Worm (Caenorhabditis elegans) whole organism, L3 larva: Measurements from ENCODE around the gene R13A5.10.
A peak's percentile ranks its signal among the peaks of the same experiment; 100 is the strongest.

Source experiments
- R02D3.7 ChIP-seq: fragments of 150-350 bp; optimal IDR thresholded peaks from 2 replicates; lab custom pipeline; 2014; ENCODE audit warnings: missing biosample characterization, missing genetic modification characterization
- ZK546.5 ChIP-seq: sonication (generic microtip); optimal IDR thresholded peaks from 2 replicates; lab custom pipeline; 2017; ENCODE audit warnings: missing biosample characterization, missing genetic modification characterization
- aly-2 ChIP-seq: fragments of 150-350 bp; optimal IDR thresholded peaks from 2 replicates; lab custom pipeline; 2014; ENCODE audit warnings: missing biosample characterization, missing genetic modification characterization
- ama-1 ChIP-seq: fragments of 150-350 bp; optimal IDR thresholded peaks from 2 replicates; lab custom pipeline; 2018
- ceh-16 ChIP-seq: sonication (generic microtip); optimal IDR thresholded peaks from 2 replicates; lab custom pipeline; 2017; ENCODE audit warnings: missing biosample characterization, missing genetic modification characterization
- ceh-28 ChIP-seq: fragments of 150-350 bp; optimal IDR thresholded peaks from 2 replicates; lab custom pipeline; 2014; ENCODE audit warnings: missing biosample characterization, missing genetic modification reagents, missing genetic modification characterization
- ceh-82 ChIP-seq: fragments of 150-350 bp; optimal IDR thresholded peaks from 2 replicates; lab custom pipeline; 2014; ENCODE audit warnings: missing biosample characterization, missing genetic modification characterization
- ceh-9 ChIP-seq: sonication (generic microtip); optimal IDR thresholded peaks from 2 replicates; lab custom pipeline; 2018; ENCODE audit warnings: missing biosample characterization, missing genetic modification characterization
- daf-12 ChIP-seq: fragments of 150-350 bp; optimal IDR thresholded peaks from 2 replicates; lab custom pipeline; 2014; ENCODE audit warnings: missing biosample characterization, missing genetic modification reagents, missing genetic modification characterization
- egl-27 ChIP-seq: sonication (generic microtip); optimal IDR thresholded peaks from 4 replicates; lab custom pipeline; 2017; ENCODE audit warnings: missing biosample characterization, missing genetic modification reagents, missing genetic modification characterization
- egl-5 ChIP-seq: fragments of 150-350 bp; optimal IDR thresholded peaks from 2 replicates; lab custom pipeline; 2017; ENCODE audit warnings: missing biosample characterization, missing genetic modification reagents, missing genetic modification characterization, inconsistent platforms
- elt-1 ChIP-seq: fragments of 150-350 bp; optimal IDR thresholded peaks from 2 replicates; lab custom pipeline; 2014; ENCODE audit warnings: missing biosample characterization, missing genetic modification characterization
- elt-2 ChIP-seq: sonication (generic microtip); optimal IDR thresholded peaks from 2 replicates; lab custom pipeline; 2016; ENCODE audit warnings: missing genetic modification reagents, mild to moderate bottlenecking, missing genetic modification characterization, missing compliant biosample characterization
- elt-3 ChIP-seq, 3 experiments: fragments of 150-350 bp in 1 of 3; sonication (generic microtip) in 2 of 3; optimal IDR thresholded peaks; 2 replicates in 2 of 3; 4 replicates in 1 of 3; lab custom pipeline; 2014 to 2017; ENCODE audit warnings: missing biosample characterization in 3 of 3, missing genetic modification characterization in 3 of 3
- eor-1 ChIP-seq, 2 experiments: fragments of 150-350 bp; optimal IDR thresholded peaks; 2 replicates each; lab custom pipeline; 2014 to 2018; ENCODE audit warnings: missing biosample characterization in 2 of 2, missing genetic modification characterization in 2 of 2
- fkh-10 ChIP-seq: sonication (generic microtip); optimal IDR thresholded peaks from 2 replicates; lab custom pipeline; 2017; ENCODE audit warnings: missing biosample characterization, missing genetic modification reagents, missing genetic modification characterization
- fkh-2 ChIP-seq: fragments of 150-350 bp; optimal IDR thresholded peaks from 2 replicates; lab custom pipeline; 2014; ENCODE audit warnings: missing biosample characterization, missing genetic modification reagents, missing genetic modification characterization
- fos-1 ChIP-seq: fragments of 150-350 bp; optimal IDR thresholded peaks from 2 replicates; lab custom pipeline; 2014; ENCODE audit warnings: missing biosample characterization, missing genetic modification characterization
- hmg-11 ChIP-seq: sonication (generic microtip); optimal IDR thresholded peaks from 2 replicates; lab custom pipeline; 2016; ENCODE audit warnings: missing genetic modification characterization, missing compliant biosample characterization
- jun-1 ChIP-seq: fragments of 150-350 bp; optimal IDR thresholded peaks from 2 replicates; lab custom pipeline; 2014; ENCODE audit warnings: missing biosample characterization, missing genetic modification reagents, missing genetic modification characterization
- lin-15B ChIP-seq: fragments of 150-350 bp; optimal IDR thresholded peaks from 2 replicates; lab custom pipeline; 2014; ENCODE audit warnings: missing biosample characterization, missing genetic modification characterization
- lin-39 ChIP-seq: fragments of 150-350 bp; optimal IDR thresholded peaks from 2 replicates; lab custom pipeline; 2018; ENCODE audit warnings: missing biosample characterization, missing genetic modification reagents, missing genetic modification characterization
- lsy-12 ChIP-seq: sonication (generic microtip); optimal IDR thresholded peaks from 2 replicates; lab custom pipeline; 2016; ENCODE audit warnings: mild to moderate bottlenecking, missing genetic modification characterization, missing compliant biosample characterization
- mdl-1 ChIP-seq: fragments of 150-350 bp; optimal IDR thresholded peaks from 2 replicates; lab custom pipeline; 2014; ENCODE audit warnings: missing biosample characterization, missing genetic modification characterization
- mml-1 ChIP-seq: fragments of 150-350 bp; sonication (generic microtip); optimal IDR thresholded peaks from 3 replicates; lab custom pipeline; 2014; ENCODE audit warnings: missing biosample characterization, missing genetic modification characterization
- nfya-1 ChIP-seq: sonication (generic microtip); optimal IDR thresholded peaks from 2 replicates; lab custom pipeline; 2017; ENCODE audit warnings: missing genetic modification characterization, mild to moderate bottlenecking, missing compliant biosample characterization, antibody characterized with exemption, moderate library complexity; ENCODE audit not compliant: insufficient read depth
- nhr-11 ChIP-seq: fragments of 150-350 bp; optimal IDR thresholded peaks from 2 replicates; lab custom pipeline; 2014; ENCODE audit warnings: missing biosample characterization, missing genetic modification characterization
- nhr-12 ChIP-seq: fragments of 150-350 bp; optimal IDR thresholded peaks from 2 replicates; lab custom pipeline; 2014; ENCODE audit warnings: missing biosample characterization, missing genetic modification characterization
- nhr-23 ChIP-seq: fragments of 150-350 bp; optimal IDR thresholded peaks from 2 replicates; lab custom pipeline; 2014; ENCODE audit warnings: missing biosample characterization, missing genetic modification reagents, missing genetic modification characterization
- nhr-237 ChIP-seq: fragments of 150-350 bp; optimal IDR thresholded peaks from 2 replicates; lab custom pipeline; 2014; ENCODE audit warnings: missing biosample characterization, missing genetic modification characterization
- nhr-25 ChIP-seq: sonication (generic microtip); optimal IDR thresholded peaks from 2 replicates; lab custom pipeline; 2017; ENCODE audit warnings: missing biosample characterization, missing genetic modification characterization
- nhr-28 ChIP-seq: fragments of 150-350 bp; optimal IDR thresholded peaks from 2 replicates; lab custom pipeline; 2014; ENCODE audit warnings: missing biosample characterization, missing genetic modification characterization
- nhr-43 ChIP-seq: sonication (generic microtip); optimal IDR thresholded peaks from 2 replicates; lab custom pipeline; 2016; ENCODE audit warnings: mild to moderate bottlenecking, missing genetic modification characterization, missing compliant biosample characterization; ENCODE audit not compliant: poor library complexity, severe bottlenecking
- nhr-67 ChIP-seq: fragments of 150-350 bp; optimal IDR thresholded peaks from 2 replicates; lab custom pipeline; 2014; ENCODE audit warnings: missing biosample characterization, missing genetic modification characterization
- nhr-76 ChIP-seq: fragments of 150-350 bp; sonication (generic microtip); optimal IDR thresholded peaks from 5 replicates; lab custom pipeline; 2014; ENCODE audit warnings: missing biosample characterization, missing genetic modification characterization
- nhr-77 ChIP-seq: fragments of 150-350 bp; optimal IDR thresholded peaks from 2 replicates; lab custom pipeline; 2014; ENCODE audit warnings: missing biosample characterization, missing genetic modification characterization
- pha-4 ChIP-seq: fragments of 150-350 bp; optimal IDR thresholded peaks from 2 replicates; lab custom pipeline; 2014; ENCODE audit warnings: missing biosample characterization, missing genetic modification reagents, missing genetic modification characterization
- pqm-1 ChIP-seq: fragments of 150-350 bp; optimal IDR thresholded peaks from 2 replicates; lab custom pipeline; 2017; ENCODE audit warnings: missing biosample characterization, missing genetic modification characterization, inconsistent platforms
- sea-2 ChIP-seq: fragments of 150-350 bp; sonication (generic microtip); optimal IDR thresholded peaks from 4 replicates; lab custom pipeline; 2014; ENCODE audit warnings: missing biosample characterization, missing genetic modification reagents, missing genetic modification characterization
- skn-1 ChIP-seq: fragments of 150-350 bp; optimal IDR thresholded peaks from 2 replicates; lab custom pipeline; 2014; ENCODE audit warnings: missing biosample characterization, missing genetic modification characterization
- snpc-4 ChIP-seq: fragments of 150-350 bp; optimal IDR thresholded peaks from 2 replicates; lab custom pipeline; 2014; ENCODE audit warnings: missing biosample characterization, missing genetic modification characterization
- tbx-2 ChIP-seq: sonication (generic microtip); optimal IDR thresholded peaks from 2 replicates; lab custom pipeline; 2016; ENCODE audit warnings: mild to moderate bottlenecking, missing genetic modification characterization, missing compliant biosample characterization
- unc-39 ChIP-seq: sonication (generic microtip); optimal IDR thresholded peaks from 4 replicates; lab custom pipeline; 2017; ENCODE audit warnings: missing biosample characterization, missing genetic modification characterization
- unc-62 ChIP-seq: fragments of 150-350 bp; sonication (generic microtip); optimal IDR thresholded peaks from 4 replicates; lab custom pipeline; 2014; ENCODE audit warnings: missing biosample characterization, missing genetic modification reagents, missing genetic modification characterization
- zag-1 ChIP-seq: fragments of 150-350 bp; optimal IDR thresholded peaks from 2 replicates; lab custom pipeline; 2014; ENCODE audit warnings: missing biosample characterization, missing genetic modification characterization
- ztf-11 ChIP-seq: fragments of 150-350 bp; optimal IDR thresholded peaks from 2 replicates; lab custom pipeline; 2014; ENCODE audit warnings: missing biosample characterization, missing genetic modification characterization
- ztf-4 ChIP-seq: fragments of 150-350 bp; optimal IDR thresholded peaks from 2 replicates; lab custom pipeline; 2014; ENCODE audit warnings: missing biosample characterization, missing genetic modification characterization

Gene R13A5.10

ce11 chrIII:7572781-7573400 lies 9.9 kb downstream of the R13A5.10 start, which contains the start of the genes rpl-9 and lpd-7 (continued):
- no peak for TF ChIP-seq fkh-2 (tag; lab: Kevin White, UChicago)
- no peak for TF ChIP-seq aly-2 (tag; lab: Kevin White, UChicago)
- TF ChIP-seq daf-12 = no peak
- TF ChIP-seq ceh-16 (tag; lab: Kevin White, UChicago) = no peak
- TF ChIP-seq ztf-4 = no peak
- TF ChIP-seq nhr-11 (tag; lab: Kevin White, UChicago) = peak; percentile 40
- no peak for TF ChIP-seq tbx-2 (tag; lab: Kevin White, UChicago)
- TF ChIP-seq sea-2 = no peak
- TF ChIP-seq ZK546.5 (tag; lab: Kevin White, UChicago) = no peak
- TF ChIP-seq nhr-76 (tag; lab: Kevin White, UChicago) = no peak
- peak; percentile 62 for TF ChIP-seq lsy-12 (tag; lab: Kevin White, UChicago)

- peak; percentile 7 for TF ChIP-seq nhr-77 (tag; lab: Kevin White, UChicago)
- no peak for TF ChIP-seq sea-2
Observed at ce11 chrIII:7571726-7572125, 11.1 kb downstream of the R13A5.10 start.

ce11 chrIII:7570083-7570695 lies 12.6 kb downstream of the R13A5.10 start, which contains the start of gene R13A5.7:
R13A5.7 (minus strand) TSS chrIII:7570133.
- no peak for TF ChIP-seq fkh-10 (GFP tag; lab: Kevin White, UChicago)
- peak; percentile 76 for TF ChIP-seq nhr-23 (tag; lab: Kevin White, UChicago)
- TF ChIP-seq egl-5 (tag; lab: Kevin White, UChicago) = peak; percentile 47
- peak; percentile 43 for TF ChIP-seq skn-1 (tag; lab: Kevin White, UChicago)
- TF ChIP-seq hmg-11 (tag; lab: Kevin White, UChicago) = peak; percentile 91
- TF ChIP-seq fkh-2 (tag; lab: Kevin White, UChicago) = no peak
- no peak for TF ChIP-seq nhr-28 (tag; lab: Kevin White, UChicago)
- TF ChIP-seq tbx-2 (tag; lab: Kevin White, UChicago) = peak; percentile 46
- TF ChIP-seq jun-1 (tag; lab: Kevin White, UChicago) = peak; percentile 80
- no peak for TF ChIP-seq sea-2
- peak; percentile 50 for TF ChIP-seq lin-39 (tag; lab: Kevin White, UChicago)
- TF ChIP-seq nfya-1 (tag; lab: Kevin White, UChicago) = peak; percentile 88
- TF ChIP-seq ceh-28 (tag; lab: Kevin White, UChicago) = peak; percentile 71
- no peak for TF ChIP-seq zag-1 (tag; lab: Kevin White, UChicago)
- peak; percentile 48 for TF ChIP-seq nhr-25 (tag; lab: Kevin White, UChicago)
- no peak for TF ChIP-seq fos-1 (tag; lab: Kevin White, UChicago)
- TF ChIP-seq pha-4 = peak; percentile 88
- no peak for TF ChIP-seq ceh-16 (tag; lab: Kevin White, UChicago)
- peak; percentile 69 for TF ChIP-seq snpc-4
- no peak for TF ChIP-seq ceh-9 (tag; lab: Kevin White, UChicago)
- no peak for TF ChIP-seq ztf-11 (tag; lab: Kevin White, UChicago)
- TF ChIP-seq lin-15B (tag; lab: Kevin White, UChicago) = peak; percentile 48
- no peak for TF ChIP-seq nhr-237 (tag; lab: Kevin White, UChicago)
- peak; percentile 4 for TF ChIP-seq ceh-82 (tag; lab: Kevin White, UChicago)
- peak; percentile 24 for TF ChIP-seq lsy-12 (tag; lab: Kevin White, UChicago)
- no peak for TF ChIP-seq nhr-12 (tag; lab: Kevin White, UChicago)
- TF ChIP-seq mdl-1 (tag; lab: Kevin White, UChicago) = peak; percentile 80
- no peak for TF ChIP-seq nhr-76 (tag; lab: Kevin White, UChicago)
- no peak for TF ChIP-seq nhr-67 (tag; lab: Kevin White, UChicago)
- no peak for TF ChIP-seq elt-3 (tag; optimal IDR thresholded peaks at IDR 0.05; lab: Kevin White, UChicago)
- TF ChIP-seq mml-1 (tag; lab: Kevin White, UChicago) = no peak
- TF ChIP-seq pqm-1 (tag; lab: Kevin White, UChicago) = peak; percentile 55
- no peak for TF ChIP-seq nhr-77 (tag; lab: Kevin White, UChicago)
- TF ChIP-seq unc-62 (GFP tag; lab: Kevin White, UChicago) = peak; percentile 64
- TF ChIP-seq aly-2 (tag; lab: Kevin White, UChicago) = no peak
- TF ChIP-seq unc-39 (tag; lab: Kevin White, UChicago) = no peak
- no peak for TF ChIP-seq ztf-4
- peak; percentile 67 for TF ChIP-seq egl-27 (tag; lab: Kevin White, UChicago)
- peak; percentile 20 for TF ChIP-seq elt-1 (tag; lab: Kevin White, UChicago)
- TF ChIP-seq eor-1 (tag; optimal IDR thresholded peaks at IDR 0.05; lab: Kevin White, UChicago) = no peak
- TF ChIP-seq R02D3.7 (tag; lab: Kevin White, UChicago) = peak; percentile 39
- no peak for TF ChIP-seq ama-1
- peak; percentile 77 for TF ChIP-seq elt-2 (tag; lab: Kevin White, UChicago)
- TF ChIP-seq daf-12 = no peak
- no peak for TF ChIP-seq ZK546.5 (tag; lab: Kevin White, UChicago)
- peak; percentile 72 for TF ChIP-seq nhr-43 (tag; lab: Kevin White, UChicago)
- peak; percentile 39 for TF ChIP-seq nhr-11 (tag; lab: Kevin White, UChicago)
